Fruit fly (Drosophila melanogaster): Measurements from ENCODE around the gene ranshi.

dm6 chr3R:8680611-8681010 is 48.9 kb downstream of the ranshi start:
- TF ChIP-seq CG3838 (GFP tag; optimal IDR thresholded peaks at IDR 0.05), result no peak
- TF ChIP-seq rib (GFP tag; IDR thresholded peaks at IDR 0.05), result no peak
- TF ChIP-seq CG10565 (GFP tag; optimal IDR thresholded peaks at IDR 0.05), result no peak
- TF ChIP-seq Lhr (GFP tag; optimal IDR thresholded peaks at IDR 0.05), result no peak
- no peak for TF ChIP-seq abd-A (tag; optimal IDR thresholded peaks at IDR 0.05)

Measured in whole organism, embryonic.